Fruit fly (Drosophila melanogaster) whole organism, embryonic: ENCODE measurements around the gene Rh5.

Experiments
- B-H2 ChIP-seq: fragments of 200-800 bp; sonication (Bioruptor generic); optimal IDR thresholded peaks from 2 replicates; lab custom pipeline; 2018; ENCODE audit warnings: missing biosample characterization, mild to moderate bottlenecking, missing genetic modification characterization
- Bgb ChIP-seq: fragments of 200-800 bp; sonication (Bioruptor generic); IDR thresholded peaks from 2 replicates; pipeline ENCODE4 v1.3.6; 2022; ENCODE audit warnings: missing biosample characterization, missing genetic modification characterization; ENCODE audit not compliant: partially characterized antibody
- CG11504 ChIP-seq: fragments of 200-800 bp; sonication (Bioruptor generic); optimal IDR thresholded peaks from 3 replicates; lab custom pipeline; 2019; ENCODE audit warnings: missing biosample characterization, mild to moderate bottlenecking, missing genetic modification characterization, moderate library complexity
- CG17328 ChIP-seq: fragments of 200-800 bp; sonication (Bioruptor generic); IDR thresholded peaks from 2 replicates; pipeline ENCODE4 v1.3.6; 2022; ENCODE audit warnings: missing biosample characterization, missing genetic modification characterization
- CG17359 ChIP-seq: fragments of 200-800 bp; sonication (Bioruptor generic); optimal IDR thresholded peaks from 3 replicates; lab custom pipeline; 2018; ENCODE audit warnings: missing biosample characterization, mild to moderate bottlenecking, missing genetic modification characterization, moderate library complexity
- CG17802 ChIP-seq: fragments of 200-800 bp; sonication (Bioruptor generic); optimal IDR thresholded peaks from 2 replicates; lab custom pipeline; 2018; ENCODE audit warnings: missing biosample characterization, mild to moderate bottlenecking, missing genetic modification characterization, moderate library complexity
- CG1832 ChIP-seq: fragments of 200-800 bp; sonication (Bioruptor generic); optimal IDR thresholded peaks from 2 replicates; lab custom pipeline; 2017; ENCODE audit warnings: missing biosample characterization, mild to moderate bottlenecking, missing genetic modification characterization, inconsistent platforms
- CG18599 ChIP-seq: fragments of 200-800 bp; sonication (Bioruptor generic); optimal IDR thresholded peaks from 3 replicates; lab custom pipeline; 2017; ENCODE audit warnings: missing biosample characterization, missing genetic modification characterization, mild to moderate bottlenecking, moderate library complexity, missing genetic modification reagents
- CG32772 ChIP-seq: fragments of 200-800 bp; sonication (Bioruptor generic); IDR thresholded peaks from 2 replicates; pipeline ENCODE4 v1.3.6; 2022; ENCODE audit warnings: missing biosample characterization, missing genetic modification characterization
- CG34224 ChIP-seq: fragments of 200-800 bp; sonication (Bioruptor generic); IDR thresholded peaks from 3 replicates; pipeline ENCODE4 v1.3.6; 2022; ENCODE audit warnings: missing biosample characterization, missing genetic modification characterization; ENCODE audit not compliant: partially characterized antibody
- CG34376 ChIP-seq: fragments of 200-800 bp; sonication (Bioruptor generic); optimal IDR thresholded peaks from 2 replicates; lab custom pipeline; 2018; ENCODE audit warnings: missing biosample characterization, mild to moderate bottlenecking, missing genetic modification characterization
- CG3995 ChIP-seq: fragments of 200-800 bp; sonication (Bioruptor generic); optimal IDR thresholded peaks from 3 replicates; lab custom pipeline; 2016; ENCODE audit warnings: missing biosample characterization, missing genetic modification characterization
- CG4404 ChIP-seq: fragments of 200-800 bp; sonication (Bioruptor generic); IDR thresholded peaks from 2 replicates; pipeline ENCODE4 v1.3.6; 2022; ENCODE audit warnings: missing biosample characterization, missing genetic modification characterization
- Dref ChIP-seq: fragments of 200-800 bp; sonication (Bioruptor generic); IDR thresholded peaks from 2 replicates; pipeline ENCODE4 v1.3.6; 2022; ENCODE audit warnings: missing biosample characterization, missing genetic modification characterization
- Gug ChIP-seq: fragments of 200-800 bp; sonication (Bioruptor generic); IDR thresholded peaks from 4 replicates; pipeline ENCODE4 v1.3.6; 2022; ENCODE audit warnings: missing biosample characterization, missing genetic modification characterization
- Mad ChIP-seq: fragments of 200-800 bp; sonication (Bioruptor generic); optimal IDR thresholded peaks from 2 replicates; lab custom pipeline; 2016; ENCODE audit warnings: missing biosample characterization, missing genetic modification characterization
- Med ChIP-seq: fragments of 200-800 bp; sonication (Bioruptor generic); peaks from one replicate; lab custom pipeline; 2016; ENCODE audit warnings: missing biosample characterization, missing genetic modification characterization, mild to moderate bottlenecking, inconsistent platforms, moderate library complexity
- NFAT ChIP-seq: fragments of 200-800 bp; sonication (Bioruptor generic); IDR thresholded peaks from 2 replicates; pipeline ENCODE4 v1.3.6; 2022; ENCODE audit warnings: missing biosample characterization, missing genetic modification characterization
- Nf-YB ChIP-seq: fragments of 200-800 bp; sonication (Bioruptor generic); optimal IDR thresholded peaks from 3 replicates; lab custom pipeline; 2019; ENCODE audit warnings: missing biosample characterization, mild to moderate bottlenecking, missing genetic modification characterization, moderate library complexity
- Nf-YC ChIP-seq: fragments of 200-800 bp; optimal IDR thresholded peaks from 3 replicates; lab custom pipeline; 2019; ENCODE audit warnings: missing biosample characterization, mild to moderate bottlenecking, missing genetic modification characterization, moderate library complexity
- PHDP ChIP-seq: fragments of 200-800 bp; sonication (Bioruptor generic); optimal IDR thresholded peaks from 3 replicates; lab custom pipeline; 2018; ENCODE audit warnings: missing biosample characterization, mild to moderate bottlenecking, missing genetic modification characterization, moderate library complexity
- Rfx ChIP-seq: fragments of 200-800 bp; sonication (Bioruptor generic); IDR thresholded peaks from 2 replicates; pipeline ENCODE4 v1.3.6; 2022; ENCODE audit warnings: missing biosample characterization, missing genetic modification characterization
- Scr ChIP-seq: fragments of 200-800 bp; sonication (Bioruptor generic); IDR thresholded peaks from 2 replicates; pipeline ENCODE4 v1.3.6; 2022; ENCODE audit warnings: missing biosample characterization, missing genetic modification characterization; ENCODE audit not compliant: partially characterized antibody
- Sox102F ChIP-seq: fragments of 200-800 bp; sonication (Bioruptor generic); optimal IDR thresholded peaks from 2 replicates; lab custom pipeline; 2018; ENCODE audit warnings: missing biosample characterization, mild to moderate bottlenecking, missing genetic modification characterization, moderate library complexity
- TFAM ChIP-seq: fragments of 200-800 bp; sonication (Bioruptor generic); optimal IDR thresholded peaks from 2 replicates; lab custom pipeline; 2017; ENCODE audit warnings: missing biosample characterization, missing genetic modification characterization, inconsistent platforms
- ara ChIP-seq: fragments of 200-800 bp; sonication (Bioruptor generic); IDR thresholded peaks from 2 replicates; pipeline ENCODE4 v1.3.6; 2022; ENCODE audit warnings: missing biosample characterization, missing genetic modification characterization
- bbx ChIP-seq: fragments of 200-800 bp; sonication (Bioruptor generic); IDR thresholded peaks from 2 replicates; pipeline ENCODE4 v1.3.6; 2022; ENCODE audit warnings: missing biosample characterization, missing genetic modification characterization; ENCODE audit not compliant: partially characterized antibody
- caup ChIP-seq: fragments of 200-800 bp; sonication (Bioruptor generic); optimal IDR thresholded peaks from 3 replicates; lab custom pipeline; 2017; ENCODE audit warnings: missing biosample characterization, mild to moderate bottlenecking, missing genetic modification characterization, moderate library complexity; ENCODE audit not compliant: severe bottlenecking
- chinmo ChIP-seq: fragments of 200-800 bp; sonication (Bioruptor generic); IDR thresholded peaks from 4 replicates; pipeline ENCODE4 v1.3.6; 2022; ENCODE audit warnings: missing biosample characterization, missing genetic modification characterization; ENCODE audit not compliant: partially characterized antibody
- crol ChIP-seq: fragments of 200-800 bp; sonication (Bioruptor generic); IDR thresholded peaks from 2 replicates; pipeline ENCODE4 v1.3.6; 2022; ENCODE audit warnings: missing biosample characterization, missing genetic modification characterization
- cwo ChIP-seq: fragments of 200-800 bp; sonication (Bioruptor generic); optimal IDR thresholded peaks from 3 replicates; lab custom pipeline; 2017; ENCODE audit warnings: missing biosample characterization, missing genetic modification characterization, mild to moderate bottlenecking, moderate library complexity, missing genetic modification reagents
- danr ChIP-seq: fragments of 200-800 bp; sonication (Bioruptor generic); IDR thresholded peaks from 2 replicates; pipeline ENCODE4 v1.3.6; 2022; ENCODE audit warnings: missing biosample characterization, missing genetic modification characterization
- exex ChIP-seq: fragments of 200-800 bp; sonication (Bioruptor generic); optimal IDR thresholded peaks from 4 replicates; lab custom pipeline; 2018; ENCODE audit warnings: missing biosample characterization, mild to moderate bottlenecking, missing genetic modification characterization, moderate library complexity
- grn ChIP-seq: fragments of 200-800 bp; sonication (Bioruptor generic); optimal IDR thresholded peaks from 3 replicates; lab custom pipeline; 2017; ENCODE audit warnings: missing biosample characterization, missing genetic modification characterization
- gro ChIP-seq: fragments of 200-800 bp; sonication (Bioruptor generic); optimal IDR thresholded peaks from 2 replicates; lab custom pipeline; 2016; ENCODE audit warnings: missing biosample characterization, missing genetic modification characterization
- gsb-n ChIP-seq: fragments of 200-800 bp; sonication (Bioruptor generic); optimal IDR thresholded peaks from 3 replicates; lab custom pipeline; 2018; ENCODE audit warnings: missing biosample characterization, mild to moderate bottlenecking, missing genetic modification characterization
- h ChIP-seq: fragments of >200 bp; optimal IDR thresholded peaks from 2 replicates; lab custom pipeline; 2017
- mirr ChIP-seq: fragments of 200-800 bp; sonication (Bioruptor generic); optimal IDR thresholded peaks from 3 replicates; lab custom pipeline; 2018; ENCODE audit warnings: missing biosample characterization, mild to moderate bottlenecking, missing genetic modification characterization
- odd ChIP-seq: fragments of 200-800 bp; sonication (Bioruptor generic); optimal IDR thresholded peaks from 2 replicates; lab custom pipeline; 2017; ENCODE audit warnings: missing biosample characterization, mild to moderate bottlenecking, missing genetic modification characterization
- onecut ChIP-seq: fragments of 200-800 bp; sonication (Bioruptor generic); IDR thresholded peaks from 2 replicates; pipeline ENCODE4 v1.3.6; 2022; ENCODE audit warnings: missing biosample characterization, missing genetic modification characterization
- prd ChIP-seq, 3 experiments: fragments of >200 bp in 2 of 3; fragments of 200-800 bp in 1 of 3; sonication (Bioruptor generic) in 1 of 3; optimal IDR thresholded peaks in 2 of 3; IDR thresholded peaks in 1 of 3; 2 replicates in 2 of 3; 3 replicates in 1 of 3; pipeline versions ENCODE4 v1.3.6 to Lab custom; 2017 to 2022; ENCODE audit warnings: missing biosample characterization in 1 of 3, missing genetic modification characterization in 1 of 3
- salm ChIP-seq: fragments of 200-800 bp; sonication (Bioruptor generic); optimal IDR thresholded peaks from 2 replicates; lab custom pipeline; 2018; ENCODE audit warnings: missing biosample characterization, mild to moderate bottlenecking, missing genetic modification characterization
- sd ChIP-seq: fragments of 200-800 bp; sonication (Bioruptor generic); optimal IDR thresholded peaks from 3 replicates; lab custom pipeline; 2018; ENCODE audit warnings: missing biosample characterization, mild to moderate bottlenecking, missing genetic modification characterization, moderate library complexity
- sug ChIP-seq: fragments of 200-800 bp; optimal IDR thresholded peaks from 2 replicates; lab custom pipeline; 2019; ENCODE audit warnings: missing biosample characterization, mild to moderate bottlenecking, missing genetic modification characterization, moderate library complexity
- vnd ChIP-seq: fragments of 200-800 bp; sonication (Bioruptor generic); IDR thresholded peaks from 3 replicates; pipeline ENCODE4 v1.3.6; 2022; ENCODE audit warnings: missing biosample characterization, missing genetic modification characterization; ENCODE audit not compliant: partially characterized antibody
- zfh1 ChIP-seq: fragments of 200-800 bp; sonication (Bioruptor generic); IDR thresholded peaks from 3 replicates; pipeline ENCODE4 v1.3.6; 2022; ENCODE audit warnings: missing biosample characterization, missing genetic modification characterization
- zfh2 ChIP-seq: fragments of 200-800 bp; sonication (Bioruptor generic); optimal IDR thresholded peaks from 2 replicates; lab custom pipeline; 2016; ENCODE audit warnings: missing biosample characterization, missing genetic modification characterization

Gene Rh5

dm6 chr2L:12030552-12031131, 22.7 kb downstream of the Rh5 start:
- TF ChIP-seq Med (GFP tag; lab: Kevin White, UChicago) (peak; percentile 12), chinmo (GFP tag; lab: Robert Waterston, UW) (0 out of 4 replicates have a peak, but pooled peaks have one; percentile 48), caup (GFP tag; lab: Kevin White, UChicago) (no peak), gsb-n (tag; lab: Kevin White, UChicago) (no peak), CG17359 (tag; lab: Kevin White, UChicago) (no peak), TFAM (GFP tag; lab: Kevin White, UChicago) (no peak), Sox102F (GFP tag; lab: Kevin White, UChicago) (no peak), vnd (GFP tag; lab: Robert Waterston, UW) (peak; percentile 44; the same call in 1 of the 3 replicates), CG34376 (GFP tag; lab: Kevin White, UChicago) (peak; percentile 82), sd (tag; lab: Kevin White, UChicago) (peak; percentile 87), Nf-YC (tag; lab: Kevin White, UChicago) (peak; percentile 53), Mad (no peak), CG32772 (GFP tag; lab: Robert Waterston, UW) (no peak), gro (GFP tag; lab: Kevin White, UChicago) (peak; percentile 9), exex (tag; lab: Kevin White, UChicago) (peak; percentile 96), Nf-YB (GFP tag; lab: Kevin White, UChicago) (peak; percentile 58), NFAT (0 out of 2 replicates have a peak, but pooled peaks have one; percentile 7), B-H2 (GFP tag; lab: Kevin White, UChicago) (peak; percentile 10), PHDP (tag; lab: Kevin White, UChicago) (peak; percentile 9), ara (GFP tag; lab: Robert Waterston, UW) (no peak), grn (GFP tag; lab: Kevin White, UChicago) (peak; percentile 95), CG18599 (GFP tag; lab: Kevin White, UChicago) (peak; percentile 4), CG17328 (GFP tag; lab: Robert Waterston, UW) (no peak), CG1832 (GFP tag; lab: Kevin White, UChicago) (no peak), sug (peak; percentile 74), mirr (peak; percentile 15), cwo (peak; percentile 74)

- no peak for TF ChIP-seq Scr (GFP tag; lab: Robert Waterston, UW)
- no peak for TF ChIP-seq odd (GFP tag; lab: Kevin White, UChicago)
- no peak for TF ChIP-seq h
- no peak for TF ChIP-seq CG17802 (tag; lab: Kevin White, UChicago)
- TF ChIP-seq zfh2 (GFP tag; lab: Kevin White, UChicago), result no peak
These were observed 25.9 kb downstream of the Rh5 start, which contains the start of gene CG18788 for dm6 chr2L:12033890-12034289. Gene CG18788 (plus strand): TSS chr2L:12034190.

- TF ChIP-seq Dref (GFP tag; lab: Robert Waterston, UW), result peak; percentile 73
- peak; percentile 61 for TF ChIP-seq Bgb
- no peak for TF ChIP-seq Rfx
- TF ChIP-seq onecut, result peak; percentile 87
- 0 out of 2 replicates have a peak, but pooled peaks have one; percentile 10 for TF ChIP-seq crol (GFP tag; lab: Robert Waterston, UW)
- TF ChIP-seq bbx (GFP tag; lab: Robert Waterston, UW), result peak; percentile 68
- no peak for TF ChIP-seq CG11504 (tag; lab: Kevin White, UChicago)
- no peak for TF ChIP-seq salm (tag; lab: Kevin White, UChicago)
- TF ChIP-seq CG4404, result no peak
- TF ChIP-seq Gug (GFP tag; lab: Robert Waterston, UW), result no peak
- peak; percentile 67 for TF ChIP-seq CG34224
- TF ChIP-seq CG3995 (GFP tag; lab: Kevin White, UChicago), result no peak
- TF ChIP-seq h, result no peak
- TF ChIP-seq prd (optimal IDR thresholded peaks at IDR 0.05; lab: Kevin White, UChicago), result no peak
- TF ChIP-seq prd (GFP tag; IDR thresholded peaks at IDR 0.05; lab: Robert Waterston, UW), result no peak
- TF ChIP-seq PHDP (tag; lab: Kevin White, UChicago), result no peak
- no peak for TF ChIP-seq zfh1 (GFP tag; lab: Robert Waterston, UW)
- no peak for TF ChIP-seq danr (GFP tag; lab: Robert Waterston, UW)
These were observed 30.2 kb downstream of the Rh5 start, which contains the start of gene Tom70 for dm6 chr2L:12038177-12038581. Gene Tom70 (minus strand): TSS chr2L:12038511.
